Worm (Caenorhabditis elegans) whole organism, L4 larva: ENCODE results near the gene B0496.1.

Source experiments
- ceh-20 ChIP-seq: fragments of 200-800 bp; sonication (Bioruptor generic); IDR thresholded peaks from 2 replicates; pipeline ENCODE4 v1.3.6; 2022; ENCODE audit warnings: missing genetic modification reagents, missing genetic modification characterization, missing compliant biosample characterization
- ceh-82 ChIP-seq: sonication (generic microtip); optimal IDR thresholded peaks from 2 replicates; lab custom pipeline; 2017; ENCODE audit warnings: missing biosample characterization, missing genetic modification characterization
- ctbp-1 ChIP-seq: fragments of 200-800 bp; sonication (Bioruptor generic); IDR thresholded peaks from 2 replicates; pipeline ENCODE4 v1.3.6; 2022; ENCODE audit warnings: missing genetic modification reagents, missing genetic modification characterization, missing compliant biosample characterization
- dpl-1 ChIP-seq: fragments of 150-350 bp; optimal IDR thresholded peaks from 2 replicates; lab custom pipeline; 2014; ENCODE audit warnings: missing biosample characterization, missing genetic modification reagents, missing genetic modification characterization
- egl-27 ChIP-seq: sonication (generic microtip); optimal IDR thresholded peaks from 3 replicates; lab custom pipeline; 2017; ENCODE audit warnings: missing biosample characterization, missing genetic modification reagents, missing genetic modification characterization
- lin-1 ChIP-seq: fragments of 200-800 bp; sonication (Bioruptor generic); IDR thresholded peaks from 2 replicates; pipeline ENCODE4 v1.3.6; 2022; ENCODE audit warnings: missing genetic modification reagents, missing genetic modification characterization, missing compliant biosample characterization
- nhr-6 ChIP-seq: fragments of 150-350 bp; optimal IDR thresholded peaks from 2 replicates; lab custom pipeline; 2014; ENCODE audit warnings: missing biosample characterization, missing genetic modification characterization
- nhr-76 ChIP-seq: fragments of 150-350 bp; optimal IDR thresholded peaks from 2 replicates; lab custom pipeline; 2014; ENCODE audit warnings: missing biosample characterization, missing genetic modification characterization
- pha-4 ChIP-seq, 2 experiments: fragments of 150-350 bp in 1 of 2; fragments of 200-800 bp in 1 of 2; sonication (Bioruptor generic) in 1 of 2; IDR thresholded peaks in 1 of 2; optimal IDR thresholded peaks in 1 of 2; 2 replicates each; pipeline versions ENCODE4 v1.3.6 to Lab custom; 2014 to 2022; ENCODE audit warnings: missing genetic modification characterization in 2 of 2, missing genetic modification reagents in 2 of 2, missing biosample characterization in 1 of 2, missing compliant biosample characterization in 1 of 2
- zip-2 ChIP-seq: fragments of 150-350 bp; optimal IDR thresholded peaks from 2 replicates; lab custom pipeline; 2014; ENCODE audit warnings: missing biosample characterization, missing genetic modification characterization

- TF ChIP-seq pha-4 (GFP tag; IDR thresholded peaks at IDR 0.05; lab: Robert Waterston, UW): no peak
- TF ChIP-seq pha-4 (tag; optimal IDR thresholded peaks at IDR 0.05; lab: Kevin White, UChicago): no peak
- TF ChIP-seq zip-2 (tag; lab: Kevin White, UChicago): no peak
- no peak for TF ChIP-seq egl-27 (tag; lab: Kevin White, UChicago)
- TF ChIP-seq ctbp-1: no peak
- TF ChIP-seq nhr-6: no peak
- TF ChIP-seq ceh-20 (GFP tag; lab: Robert Waterston, UW): no peak
- no peak for TF ChIP-seq nhr-76 (tag; lab: Kevin White, UChicago)
- TF ChIP-seq ceh-82 (tag; lab: Kevin White, UChicago): no peak
- no peak for TF ChIP-seq lin-1 (GFP tag; lab: Robert Waterston, UW)
- TF ChIP-seq dpl-1 (GFP tag; lab: Kevin White, UChicago): no peak
These were observed 42.3 kb downstream of the B0496.1 start for ce11 chrIV:7488457-7488783.
